Fruit fly (Drosophila melanogaster) Kc167 (cell line): ENCODE data around the gene mRpS11.

Source experiments
- Myc ChIP-seq: fragments of >200 bp; optimal IDR thresholded peaks from 2 replicates; lab custom pipeline; 2017; ENCODE audit warnings: missing external identifiers
- Sin3A ChIP-seq: fragments of >200 bp; optimal IDR thresholded peaks from 2 replicates; lab custom pipeline; 2018; ENCODE audit warnings: missing external identifiers
- h ChIP-seq: fragments of >200 bp; optimal IDR thresholded peaks from 3 replicates; lab custom pipeline; 2018; ENCODE audit warnings: missing external identifiers
- insv ChIP-seq: fragments of >200 bp; optimal IDR thresholded peaks from 3 replicates; lab custom pipeline; 2018; ENCODE audit warnings: missing external identifiers
- psq ChIP-seq: fragments of >200 bp; optimal IDR thresholded peaks from 2 replicates; lab custom pipeline; 2017; ENCODE audit warnings: missing external identifiers
- ttk ChIP-seq: sonication (Bioruptor generic); optimal IDR thresholded peaks from 2 replicates; lab custom pipeline; 2017; ENCODE audit warnings: missing external identifiers

mRpS11 gene

dm6 chr3R:17072526-17073114 is at the start of gene mRpS11, which contains the start of gene Ns1:
Gene mRpS11, plus strand, starts transcription at chr3R:17072732.
Gene Ns1, minus strand, starts transcription at chr3R:17072675.
- TF ChIP-seq Sin3A (lab: Kevin White, UChicago) (no peak), h (lab: Kevin White, UChicago) (no peak), ttk (lab: Kevin White, UChicago) (no peak), psq (lab: Kevin White, UChicago) (no peak), insv (lab: Kevin White, UChicago) (no peak), Myc (lab: Kevin White, UChicago) (no peak)

dm6 chr3R:17028393-17028792 is 44.1 kb upstream of the mRpS11 start, which contains the start of gene CG5225:
Gene CG5225, plus strand, starts transcription at chr3R:17028693.
- TF ChIP-seq Myc (lab: Kevin White, UChicago) (no peak), ttk (lab: Kevin White, UChicago) (no peak), insv (lab: Kevin White, UChicago) (no peak), h (lab: Kevin White, UChicago) (no peak)

- TF ChIP-seq Sin3A (lab: Kevin White, UChicago): no peak
- TF ChIP-seq ttk (lab: Kevin White, UChicago): no peak
- no peak for TF ChIP-seq Myc (lab: Kevin White, UChicago)
- no peak for TF ChIP-seq psq (lab: Kevin White, UChicago)
- no peak for TF ChIP-seq insv (lab: Kevin White, UChicago)
- TF ChIP-seq h (lab: Kevin White, UChicago): no peak
Observed at dm6 chr3R:17029796-17030195, 42.7 kb upstream of the mRpS11 start.

- no peak for TF ChIP-seq Sin3A (lab: Kevin White, UChicago)
- no peak for TF ChIP-seq psq (lab: Kevin White, UChicago)
- TF ChIP-seq ttk (lab: Kevin White, UChicago): no peak
- no peak for TF ChIP-seq insv (lab: Kevin White, UChicago)
- TF ChIP-seq Myc (lab: Kevin White, UChicago): no peak
- TF ChIP-seq h (lab: Kevin White, UChicago): no peak
Observed at dm6 chr3R:17031502-17031901, 41.0 kb upstream of the mRpS11 start, which contains the start of gene CG31268. Gene CG31268, plus strand, starts transcription at chr3R:17031802.

- TF ChIP-seq insv (lab: Kevin White, UChicago): no peak
- no peak for TF ChIP-seq ttk (lab: Kevin White, UChicago)
- TF ChIP-seq h (lab: Kevin White, UChicago): no peak
- no peak for TF ChIP-seq psq (lab: Kevin White, UChicago)
- TF ChIP-seq Sin3A (lab: Kevin White, UChicago): no peak
- TF ChIP-seq Myc (lab: Kevin White, UChicago): no peak
Observed at dm6 chr3R:17035945-17036344, 36.6 kb upstream of the mRpS11 start, which contains the start of gene CG4009. Gene CG4009, minus strand, starts transcription at chr3R:17036045.

- no peak for TF ChIP-seq insv (lab: Kevin White, UChicago)
- no peak for TF ChIP-seq Sin3A (lab: Kevin White, UChicago)
- no peak for TF ChIP-seq Myc (lab: Kevin White, UChicago)
- no peak for TF ChIP-seq psq (lab: Kevin White, UChicago)
- TF ChIP-seq h (lab: Kevin White, UChicago): no peak
- no peak for TF ChIP-seq ttk (lab: Kevin White, UChicago)
Observed at dm6 chr3R:17039993-17040807, 32.3 kb upstream of the mRpS11 start, which contains the start of the genes CG18213 and Trm7-32. Gene CG18213, minus strand, starts transcription at chr3R:17040203. Gene Trm7-32, plus strand, starts transcription at chr3R:17040682.

dm6 chr3R:17042838-17043569 is 29.5 kb upstream of the mRpS11 start, which contains the start of the genes bdwf and Patr-1:
Gene bdwf, minus strand, starts transcription at chr3R:17043136.
Gene Patr-1, plus strand, starts transcription at chr3R:17043564.
- no peak for TF ChIP-seq h (lab: Kevin White, UChicago)
- TF ChIP-seq Sin3A (lab: Kevin White, UChicago): no peak
- TF ChIP-seq psq (lab: Kevin White, UChicago): no peak
- no peak for TF ChIP-seq ttk (lab: Kevin White, UChicago)
- TF ChIP-seq Myc (lab: Kevin White, UChicago): no peak
- TF ChIP-seq insv (lab: Kevin White, UChicago): no peak

- no peak for TF ChIP-seq Sin3A (lab: Kevin White, UChicago)
- no peak for TF ChIP-seq h (lab: Kevin White, UChicago)
- no peak for TF ChIP-seq ttk (lab: Kevin White, UChicago)
- TF ChIP-seq insv (lab: Kevin White, UChicago): no peak
- no peak for TF ChIP-seq Myc (lab: Kevin White, UChicago)
- TF ChIP-seq psq (lab: Kevin White, UChicago): no peak
Observed at dm6 chr3R:17043570-17043923, 29.0 kb upstream of the mRpS11 start.

- TF ChIP-seq insv (lab: Kevin White, UChicago) (no peak), h (lab: Kevin White, UChicago) (no peak), Sin3A (lab: Kevin White, UChicago) (no peak), Myc (lab: Kevin White, UChicago) (no peak), ttk (lab: Kevin White, UChicago) (no peak), psq (lab: Kevin White, UChicago) (no peak)
Observed at dm6 chr3R:17048867-17049266, 23.7 kb upstream of the mRpS11 start.

- TF ChIP-seq psq (lab: Kevin White, UChicago): no peak
- TF ChIP-seq insv (lab: Kevin White, UChicago): no peak
Observed at dm6 chr3R:17052465-17053149, 19.9 kb upstream of the mRpS11 start.
